Worm (Caenorhabditis elegans): ENCODE measurements around the gene cky-1.

cky-1 gene

ce11 chrV:12780248-12780647 is 43.7 kb downstream of the cky-1 start (continued):
- TF ChIP-seq B0035.1 (tag; optimal IDR thresholded peaks at IDR 0.05) (no peak), F33H1.4 (GFP tag; IDR thresholded peaks at IDR 0.05) (no peak; the same call in 1 of the 2 replicates), ccch-3 (GFP tag; optimal IDR thresholded peaks at IDR 0.05) (no peak), pha-4 (tag; optimal IDR thresholded peaks at IDR 0.05) (no peak), ceh-100 (GFP tag; IDR thresholded peaks at IDR 0.05) (no peak), nfya-2 (GFP tag; IDR thresholded peaks at IDR 0.05) (no peak), F49E8.2 (tag; optimal IDR thresholded peaks at IDR 0.05; ENCODE audit: insufficient read depth) (no peak), C06A6.2 (GFP tag; conservative IDR thresholded peaks at IDR 0.05) (no peak), B0261.1 (tag; optimal IDR thresholded peaks at IDR 0.05) (peak; percentile 85), K11D2.4 (GFP tag; IDR thresholded peaks at IDR 0.05) (no peak), bed-1 (GFP tag; IDR thresholded peaks at IDR 0.05) (no peak), unc-130 (GFP tag; optimal IDR thresholded peaks at IDR 0.05) (peak; percentile 17), ztf-28 (GFP tag; IDR thresholded peaks at IDR 0.05) (no peak), die-1 (tag; optimal IDR thresholded peaks at IDR 0.05) (peak; percentile 89), lin-40 (tag; optimal IDR thresholded peaks at IDR 0.05) (peak; percentile 14), F23B12.7 (tag; optimal IDR thresholded peaks at IDR 0.05; ENCODE audit: insufficient read depth) (peak; percentile 83), egl-18 (GFP tag; IDR thresholded peaks at IDR 0.05) (no peak), cebp-2 (GFP tag; IDR thresholded peaks at IDR 0.05) (peak; percentile 80; the same call in 1 of the 2 replicates), akir-1 (GFP tag; optimal IDR thresholded peaks at IDR 0.05) (no peak), lsy-27 (tag; optimal IDR thresholded peaks at IDR 0.05; ENCODE audit: borderline replicate concordance, insufficient read depth) (peak; percentile 82), snpc-4 (GFP tag; optimal IDR thresholded peaks at IDR 0.05) (peak; percentile 44), snpc-4 (tag; optimal IDR thresholded peaks at IDR 0.05) (peak in 1 of 4 experiments; percentile 68), cebp-1 (GFP tag; IDR thresholded peaks at IDR 0.05) (0 out of 2 replicates have a peak, but pooled peaks have one; percentile 60), cebp-1 (tag; optimal IDR thresholded peaks at IDR 0.05) (no peak), egl-44 (GFP tag; IDR thresholded peaks at IDR 0.05) (no peak; the same call in 1 of the 2 replicates), nhr-80 (tag; optimal IDR thresholded peaks at IDR 0.05) (no peak), chd-7 (tag; optimal IDR thresholded peaks at IDR 0.05) (peak; percentile 83), pbrm-1 (GFP tag; IDR thresholded peaks at IDR 0.05) (peak; percentile 81), hmg-20 (GFP tag; IDR thresholded peaks at IDR 0.05) (peak; percentile 53; the same call in 1 of the 2 replicates), let-526 (GFP tag; IDR thresholded peaks at IDR 0.05) (peak; percentile 60; the same call in 1 of the 2 replicates), C17E4.6 (GFP tag; IDR thresholded peaks at IDR 0.05) (0 out of 2 replicates have a peak, but pooled peaks have one; percentile 21), F10E7.11 (tag; optimal IDR thresholded peaks at IDR 0.05) (no peak), zfh-2 (GFP tag; conservative IDR thresholded peaks at IDR 0.05) (no peak), madf-8 (GFP tag; conservative IDR thresholded peaks at IDR 0.05) (no peak), T26A5.8 (tag; optimal IDR thresholded peaks at IDR 0.05) (peak; percentile 59), lin-35 (GFP tag; optimal IDR thresholded peaks at IDR 0.05) (no peak), ceh-91 (GFP tag; IDR thresholded peaks at IDR 0.05) (peak; percentile 31; the same call in 1 of the 2 replicates), let-607 (tag; optimal IDR thresholded peaks at IDR 0.05) (peak; percentile 8 to 22), mcd-1 (GFP tag; IDR thresholded peaks at IDR 0.05) (peak; percentile 72), tlf-1 (GFP tag; optimal IDR thresholded peaks at IDR 0.05) (no peak), lag-1 (GFP tag; IDR thresholded peaks at IDR 0.05) (no peak), Y56A3A.18 (GFP tag; IDR thresholded peaks at IDR 0.05) (peak; percentile 79), somi-1 (GFP tag; optimal IDR thresholded peaks at IDR 0.05) (peak; percentile 65), K12H6.12 (tag; optimal IDR thresholded peaks at IDR 0.05) (peak; percentile 44), D2030.7 (GFP tag; IDR thresholded peaks at IDR 0.05) (peak; percentile 68), ama-1 (optimal IDR thresholded peaks at IDR 0.05) (no peak), ama-1 (GFP tag; optimal IDR thresholded peaks at IDR 0.05) (peak in 1 of 2 experiments; percentile 76), mel-28 (tag; optimal IDR thresholded peaks at IDR 0.05; ENCODE audit: borderline replicate concordance) (peak; percentile 17)

All from whole organism, young adult.